Fruit fly (Drosophila melanogaster) whole organism, embryonic: ENCODE measurements around the gene BCL7-like.

Experiments
- Abd-B ChIP-seq: fragments of 200-800 bp; sonication (Bioruptor generic); optimal IDR thresholded peaks from 2 replicates; lab custom pipeline; 2018; ENCODE audit warnings: missing biosample characterization, mild to moderate bottlenecking, missing genetic modification characterization, moderate library complexity
- Bgb ChIP-seq: fragments of 200-800 bp; sonication (Bioruptor generic); IDR thresholded peaks from 2 replicates; pipeline ENCODE4 v1.3.6; 2022; ENCODE audit warnings: missing biosample characterization, missing genetic modification characterization; ENCODE audit not compliant: partially characterized antibody
- CG10654 ChIP-seq: fragments of 200-800 bp; sonication (Bioruptor generic); optimal IDR thresholded peaks from 2 replicates; lab custom pipeline; 2016; ENCODE audit warnings: missing biosample characterization, missing genetic modification characterization
- CG11093 ChIP-seq: fragments of 200-800 bp; sonication (Bioruptor generic); IDR thresholded peaks from 3 replicates; pipeline ENCODE4 v1.3.6; 2022; ENCODE audit warnings: missing biosample characterization, missing genetic modification characterization
- CG11504 ChIP-seq: fragments of 200-800 bp; sonication (Bioruptor generic); optimal IDR thresholded peaks from 3 replicates; lab custom pipeline; 2019; ENCODE audit warnings: missing biosample characterization, mild to moderate bottlenecking, missing genetic modification characterization, moderate library complexity
- CG1233 ChIP-seq: fragments of 200-800 bp; sonication (Bioruptor generic); optimal IDR thresholded peaks from 4 replicates; lab custom pipeline; 2018; ENCODE audit warnings: missing biosample characterization, mild to moderate bottlenecking, missing genetic modification characterization
- CG14014 ChIP-seq: fragments of 200-800 bp; sonication (Bioruptor generic); IDR thresholded peaks from 2 replicates; pipeline ENCODE4 v1.3.6; 2022; ENCODE audit warnings: missing biosample characterization, missing genetic modification characterization
- CG17612 ChIP-seq: fragments of 200-800 bp; sonication (Bioruptor generic); IDR thresholded peaks from 2 replicates; pipeline ENCODE4 v1.3.6; 2022; ENCODE audit warnings: missing biosample characterization, missing genetic modification characterization
- CG1792 ChIP-seq: fragments of 200-800 bp; sonication (Bioruptor generic); optimal IDR thresholded peaks from 2 replicates; lab custom pipeline; 2016; ENCODE audit warnings: missing biosample characterization, missing genetic modification characterization
- CG18599 ChIP-seq: fragments of 200-800 bp; sonication (Bioruptor generic); optimal IDR thresholded peaks from 3 replicates; lab custom pipeline; 2017; ENCODE audit warnings: missing biosample characterization, missing genetic modification characterization, mild to moderate bottlenecking, moderate library complexity, missing genetic modification reagents
- CG3726 ChIP-seq: fragments of 200-800 bp; sonication (Bioruptor generic); IDR thresholded peaks from 3 replicates; pipeline ENCODE4, ENCODE4 v1.3.6; 2022; ENCODE audit warnings: missing biosample characterization, missing genetic modification characterization
- CG3847 ChIP-seq: fragments of 200-800 bp; sonication (Bioruptor generic); IDR thresholded peaks from 2 replicates; pipeline ENCODE4 v1.3.6; 2022; ENCODE audit warnings: missing biosample characterization, missing genetic modification characterization
- CG43689 ChIP-seq: fragments of 200-800 bp; sonication (Bioruptor generic); IDR thresholded peaks from 2 replicates; pipeline ENCODE4 v1.3.6; 2022; ENCODE audit warnings: missing biosample characterization, missing genetic modification characterization
- CG6175 ChIP-seq: fragments of 200-800 bp; sonication (Bioruptor generic); IDR thresholded peaks from 3 replicates; pipeline ENCODE4 v1.3.6; 2022; ENCODE audit warnings: missing biosample characterization, missing genetic modification characterization
- CG6254 ChIP-seq: fragments of 200-800 bp; sonication (Bioruptor generic); optimal IDR thresholded peaks from 3 replicates; lab custom pipeline; 2017; ENCODE audit warnings: mild to moderate bottlenecking, missing biosample characterization, missing genetic modification reagents, missing genetic modification characterization
- CG6272 ChIP-seq: fragments of 200-800 bp; sonication (Bioruptor generic); IDR thresholded peaks from 2 replicates; pipeline ENCODE4 v1.3.6; 2022; ENCODE audit warnings: missing biosample characterization, missing genetic modification characterization
- CG8359 ChIP-seq: fragments of 200-800 bp; sonication (Bioruptor generic); optimal IDR thresholded peaks from 2 replicates; lab custom pipeline; 2017; ENCODE audit warnings: missing biosample characterization, mild to moderate bottlenecking, missing genetic modification characterization, borderline replicate concordance
- Camta ChIP-seq: fragments of 200-800 bp; sonication (Bioruptor generic); optimal IDR thresholded peaks from 2 replicates; lab custom pipeline; 2016; ENCODE audit warnings: missing biosample characterization, missing genetic modification characterization
- Chrac-16 ChIP-seq: fragments of 200-800 bp; sonication (Bioruptor generic); optimal IDR thresholded peaks from 3 replicates; lab custom pipeline; 2016; ENCODE audit warnings: missing biosample characterization, missing genetic modification characterization
- CoRest ChIP-seq: fragments of 200-800 bp; sonication (Bioruptor generic); optimal IDR thresholded peaks from 3 replicates; lab custom pipeline; 2018; ENCODE audit warnings: missing biosample characterization, mild to moderate bottlenecking, missing genetic modification characterization, moderate library complexity
- Dek ChIP-seq: fragments of 200-800 bp; sonication (Bioruptor generic); optimal IDR thresholded peaks from 3 replicates; lab custom pipeline; 2019; ENCODE audit warnings: missing biosample characterization, mild to moderate bottlenecking, missing genetic modification characterization, moderate library complexity
- E2f1 ChIP-seq: fragments of 200-800 bp; sonication (Bioruptor generic); IDR thresholded peaks from 2 replicates; pipeline ENCODE4 v1.3.6; 2022; ENCODE audit warnings: missing biosample characterization, missing genetic modification characterization
- Elba2 ChIP-seq: fragments of 200-800 bp; sonication (Bioruptor generic); optimal IDR thresholded peaks from 3 replicates; lab custom pipeline; 2016; ENCODE audit warnings: missing biosample characterization, missing genetic modification characterization
- Fer3 ChIP-seq: fragments of 200-800 bp; sonication (Bioruptor generic); optimal IDR thresholded peaks from 2 replicates; lab custom pipeline; 2018; ENCODE audit warnings: missing biosample characterization, mild to moderate bottlenecking, missing genetic modification characterization, moderate library complexity
- Hand ChIP-seq: fragments of 200-800 bp; sonication (Bioruptor generic); optimal IDR thresholded peaks from 2 replicates; lab custom pipeline; 2017; ENCODE audit warnings: mild to moderate bottlenecking, missing biosample characterization, missing genetic modification reagents, missing genetic modification characterization
- Hsf ChIP-seq: fragments of 200-800 bp; sonication (Bioruptor generic); optimal IDR thresholded peaks from 3 replicates; lab custom pipeline; 2016; ENCODE audit warnings: missing biosample characterization, missing genetic modification characterization
- Meics ChIP-seq: fragments of 200-800 bp; sonication (Bioruptor generic); optimal IDR thresholded peaks from 2 replicates; lab custom pipeline; 2017; ENCODE audit warnings: missing biosample characterization, mild to moderate bottlenecking, missing genetic modification characterization
- Nf-YC ChIP-seq: fragments of 200-800 bp; optimal IDR thresholded peaks from 3 replicates; lab custom pipeline; 2019; ENCODE audit warnings: missing biosample characterization, mild to moderate bottlenecking, missing genetic modification characterization, moderate library complexity
- Oli ChIP-seq: fragments of 200-800 bp; sonication (Bioruptor generic); optimal IDR thresholded peaks from 2 replicates; lab custom pipeline; 2018; ENCODE audit warnings: missing biosample characterization, mild to moderate bottlenecking, missing genetic modification characterization, moderate library complexity
- Ptx1 ChIP-seq: fragments of 200-800 bp; sonication (Bioruptor generic); IDR thresholded peaks from 2 replicates; pipeline ENCODE4 v1.3.6; 2022; ENCODE audit warnings: missing biosample characterization, missing genetic modification characterization
- Side ChIP-seq: fragments of 200-800 bp; sonication (Bioruptor generic); optimal IDR thresholded peaks from 2 replicates; lab custom pipeline; 2016; ENCODE audit warnings: missing biosample characterization, missing genetic modification characterization
- Spps ChIP-seq: fragments of 200-800 bp; sonication (Bioruptor generic); optimal IDR thresholded peaks from 2 replicates; lab custom pipeline; 2018; ENCODE audit warnings: missing biosample characterization, mild to moderate bottlenecking, missing genetic modification characterization
- Xrp1 ChIP-seq: fragments of 200-800 bp; sonication (Bioruptor generic); IDR thresholded peaks from 2 replicates; pipeline ENCODE4 v1.3.6; 2022; ENCODE audit warnings: missing biosample characterization, missing genetic modification characterization
- bcd ChIP-seq: fragments of 200-800 bp; sonication (Bioruptor generic); optimal IDR thresholded peaks from 2 replicates; lab custom pipeline; 2017; ENCODE audit warnings: missing biosample characterization, mild to moderate bottlenecking, missing genetic modification characterization
- bigmax ChIP-seq: fragments of 200-800 bp; sonication (Bioruptor generic); optimal IDR thresholded peaks from 2 replicates; lab custom pipeline; 2018; ENCODE audit warnings: missing biosample characterization, mild to moderate bottlenecking, missing genetic modification characterization
- ci ChIP-seq: fragments of 200-800 bp; sonication (Bioruptor generic); IDR thresholded peaks from 3 replicates; pipeline ENCODE4 v1.3.6; 2022; ENCODE audit warnings: missing biosample characterization, missing genetic modification characterization
- eyg ChIP-seq: fragments of 200-800 bp; sonication (Bioruptor generic); optimal IDR thresholded peaks from 3 replicates; lab custom pipeline; 2016; ENCODE audit warnings: missing biosample characterization, missing genetic modification characterization
- fu2 ChIP-seq: fragments of 200-800 bp; sonication (Bioruptor generic); optimal IDR thresholded peaks from 2 replicates; lab custom pipeline; 2016; ENCODE audit warnings: missing biosample characterization, missing genetic modification characterization
- gsb-n ChIP-seq: fragments of 200-800 bp; sonication (Bioruptor generic); optimal IDR thresholded peaks from 3 replicates; lab custom pipeline; 2018; ENCODE audit warnings: missing biosample characterization, mild to moderate bottlenecking, missing genetic modification characterization
- hkb ChIP-seq, 2 experiments: fragments of 200-800 bp in 1 of 2; fragments of >200 bp in 1 of 2; sonication (Bioruptor generic) in 1 of 2; IDR thresholded peaks in 1 of 2; optimal IDR thresholded peaks in 1 of 2; 2 replicates each; pipeline versions ENCODE4 v1.3.6 to Lab custom; 2017 to 2022; ENCODE audit warnings: missing biosample characterization in 1 of 2, missing genetic modification characterization in 1 of 2
- lbe ChIP-seq: fragments of 200-800 bp; sonication (Bioruptor generic); optimal IDR thresholded peaks from 2 replicates; lab custom pipeline; 2016; ENCODE audit warnings: missing biosample characterization, mild to moderate bottlenecking, missing genetic modification characterization
- lola ChIP-seq, 3 experiments: fragments of >200 bp in 2 of 3; fragments of 200-800 bp in 1 of 3; sonication (Bioruptor generic) in 1 of 3; optimal IDR thresholded peaks; 2 replicates each; lab custom pipeline; 2017 to 2019; ENCODE audit warnings: missing biosample characterization in 3 of 3, missing genetic modification characterization in 3 of 3, mild to moderate bottlenecking in 1 of 3, moderate library complexity in 1 of 3
- pan ChIP-seq, 4 experiments: fragments of >200 bp in 3 of 4; fragments of 200-800 bp in 1 of 4; sonication (Bioruptor generic) in 1 of 4; optimal IDR thresholded peaks in 3 of 4; IDR thresholded peaks in 1 of 4; 2 replicates each; pipeline versions ENCODE4 v1.3.6 to Lab custom; 2017 to 2022; ENCODE audit warnings: missing biosample characterization in 2 of 4, missing genetic modification characterization in 2 of 4, mixed read lengths in 1 of 4
- prd ChIP-seq, 3 experiments: fragments of >200 bp in 2 of 3; fragments of 200-800 bp in 1 of 3; sonication (Bioruptor generic) in 1 of 3; optimal IDR thresholded peaks in 2 of 3; IDR thresholded peaks in 1 of 3; 2 replicates in 2 of 3; 3 replicates in 1 of 3; pipeline versions ENCODE4 v1.3.6 to Lab custom; 2017 to 2022; ENCODE audit warnings: missing biosample characterization in 1 of 3, missing genetic modification characterization in 1 of 3
- so ChIP-seq: fragments of 200-800 bp; sonication (Bioruptor generic); IDR thresholded peaks from 3 replicates; pipeline ENCODE4 v1.3.6; 2022; ENCODE audit warnings: missing biosample characterization, missing genetic modification characterization
- vvl ChIP-seq: fragments of 200-800 bp; sonication (Bioruptor generic); IDR thresholded peaks from 2 replicates; pipeline ENCODE4 v1.3.6; 2022; ENCODE audit warnings: missing biosample characterization, missing genetic modification characterization
- zen2 ChIP-seq: fragments of 200-800 bp; sonication (Bioruptor generic); IDR thresholded peaks from 3 replicates; pipeline ENCODE4 v1.3.6; 2022; ENCODE audit warnings: missing biosample characterization, missing genetic modification characterization; ENCODE audit not compliant: partially characterized antibody

The BCL7-like gene

DNA sequence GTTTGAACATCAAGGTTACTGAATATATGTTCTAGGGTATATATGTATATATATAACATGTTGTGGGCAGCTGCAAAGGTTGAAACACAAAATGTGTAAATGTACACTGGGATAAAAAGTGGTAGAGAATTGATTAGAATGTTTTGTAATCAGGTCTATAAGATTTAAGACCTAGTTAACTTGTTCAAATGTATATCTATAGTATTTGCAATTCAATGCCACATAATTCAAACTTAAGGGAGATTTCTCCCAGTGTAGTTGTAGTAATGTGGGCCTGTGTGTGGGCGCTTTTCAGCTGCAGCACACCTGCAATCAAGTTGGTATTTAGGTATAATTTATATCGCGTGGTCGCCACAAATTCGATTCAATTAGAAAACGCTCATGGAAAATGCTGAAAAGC is 7.2 kb upstream of the BCL7-like start (continued):
- peak; percentile 22 for TF ChIP-seq CG1792 (GFP tag; lab: Kevin White, UChicago)
- no peak for TF ChIP-seq zen2 (GFP tag; lab: Robert Waterston, UW)
- no peak for TF ChIP-seq Nf-YC
- peak; percentile 42 for TF ChIP-seq CG10654
- TF ChIP-seq Hsf (GFP tag; lab: Kevin White, UChicago) = peak; percentile 52
- TF ChIP-seq CG11093 = 0 out of 3 replicates have a peak, but pooled peaks have one; percentile 38
- TF ChIP-seq, all 482 proteins: peak for 214

DNA sequence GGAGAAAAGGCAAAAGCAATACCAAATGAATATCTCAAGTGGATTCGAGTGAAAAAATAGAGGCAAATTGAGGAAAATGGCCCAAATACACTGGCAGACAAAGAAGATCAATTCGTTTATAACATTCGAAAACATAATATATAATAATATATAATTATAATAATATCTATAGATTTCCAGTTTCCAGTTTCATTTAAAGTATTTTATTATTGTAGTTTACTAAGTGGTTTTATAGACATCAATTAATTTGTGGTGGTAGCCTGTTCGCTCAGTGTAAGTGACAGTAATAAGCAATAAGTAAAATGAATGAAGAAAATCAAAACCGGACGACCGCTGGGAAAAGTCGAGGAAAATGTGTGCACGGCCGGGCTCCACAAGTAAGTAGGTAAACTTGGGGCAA is 6.1 kb upstream of the BCL7-like start:
- peak; percentile 16 for TF ChIP-seq Abd-B (GFP tag; lab: Kevin White, UChicago)
- TF ChIP-seq CoRest (tag; lab: Kevin White, UChicago) = peak; percentile 59
- TF ChIP-seq so (GFP tag; lab: Robert Waterston, UW) = 0 out of 3 replicates have a peak, but pooled peaks have one; percentile 22
- peak; percentile 16 for TF ChIP-seq bcd
- peak; percentile 2 for TF ChIP-seq CG1233
- peak; percentile 65 for TF ChIP-seq CG18599 (GFP tag; lab: Kevin White, UChicago)
- peak; percentile 30 for TF ChIP-seq CG6254 (GFP tag; lab: Kevin White, UChicago)
- TF ChIP-seq Bgb (GFP tag; lab: Robert Waterston, UW) = no peak
- TF ChIP-seq Spps (tag; lab: Kevin White, UChicago) = no peak
- TF ChIP-seq CG43689 = peak; percentile 6; the same call in 1 of the 2 replicates
- peak in 1 of 3 experiments; percentile 17 for TF ChIP-seq lola (GFP tag; optimal IDR thresholded peaks at IDR 0.05; lab: Kevin White, UChicago)
- no peak for TF ChIP-seq pan (optimal IDR thresholded peaks at IDR 0.05; lab: Kevin White, UChicago)
- TF ChIP-seq pan (GFP tag; optimal IDR thresholded peaks at IDR 0.05 in 1 of 2, IDR thresholded peaks at IDR 0.05 in 1 of 2) = peak in 1 of 2 experiments; percentile 75
- no peak for TF ChIP-seq Chrac-16 (GFP tag; lab: Kevin White, UChicago)
- TF ChIP-seq CG14014 (GFP tag; lab: Robert Waterston, UW) = peak; percentile 50; the same call in 1 of the 2 replicates
- TF ChIP-seq Dek (tag; lab: Kevin White, UChicago) = no peak
- no peak for TF ChIP-seq Side (GFP tag; lab: Kevin White, UChicago)
- peak; percentile 40; the same call in 1 of the 2 replicates for TF ChIP-seq E2f1 (GFP tag; lab: Robert Waterston, UW)
- TF ChIP-seq Camta (GFP tag; lab: Kevin White, UChicago) = no peak
- no peak for TF ChIP-seq lbe (GFP tag; lab: Kevin White, UChicago)
- peak; percentile 40; the same call in 1 of the 2 replicates for TF ChIP-seq vvl
- TF ChIP-seq Oli (tag; lab: Kevin White, UChicago) = peak; percentile 42
- TF ChIP-seq bigmax (GFP tag; lab: Kevin White, UChicago) = no peak
- peak; percentile 64 for TF ChIP-seq Ptx1 (GFP tag; lab: Robert Waterston, UW)
- TF ChIP-seq CG6175 = no peak
- TF ChIP-seq Fer3 (tag; lab: Kevin White, UChicago) = peak; percentile 38
- no peak for TF ChIP-seq prd (optimal IDR thresholded peaks at IDR 0.05; lab: Kevin White, UChicago)
- peak; percentile 60 for TF ChIP-seq prd (GFP tag; IDR thresholded peaks at IDR 0.05; lab: Robert Waterston, UW)
- peak; percentile 42; the same call in 1 of the 2 replicates for TF ChIP-seq CG3847 (GFP tag; lab: Robert Waterston, UW)
- peak; percentile 22; the same call in 1 of the 2 replicates for TF ChIP-seq Xrp1
- no peak for TF ChIP-seq eyg (GFP tag; lab: Kevin White, UChicago)
- no peak for TF ChIP-seq CG8359 (GFP tag; lab: Kevin White, UChicago)
- TF ChIP-seq CG11504 (tag; lab: Kevin White, UChicago) = peak; percentile 71
- no peak for TF ChIP-seq Elba2 (GFP tag; lab: Kevin White, UChicago)
- TF ChIP-seq fu2 (GFP tag; lab: Kevin White, UChicago) = no peak
- peak; percentile 27 for TF ChIP-seq gsb-n
- TF ChIP-seq CG17612 = no peak
- TF ChIP-seq CG3726 = no peak
- TF ChIP-seq Hand = peak; percentile 8
- peak; percentile 64 for TF ChIP-seq Meics
- no peak for TF ChIP-seq hkb (optimal IDR thresholded peaks at IDR 0.05; lab: Kevin White, UChicago)
- no peak; the same call in 1 of the 2 replicates for TF ChIP-seq hkb (GFP tag; IDR thresholded peaks at IDR 0.05; lab: Robert Waterston, UW)
- TF ChIP-seq CG6272 (GFP tag; lab: Robert Waterston, UW) = no peak
- TF ChIP-seq ci (GFP tag; lab: Robert Waterston, UW) = peak; percentile 34; the same call in 1 of the 3 replicates
